Worm (Caenorhabditis elegans) whole organism, L3 larva: ENCODE results near the gene acp-1.

Experiments used
- ama-1 ChIP-seq: fragments of 150-350 bp; optimal IDR thresholded peaks from 2 replicates; lab custom pipeline; 2018
- ceh-82 ChIP-seq: fragments of 150-350 bp; optimal IDR thresholded peaks from 2 replicates; lab custom pipeline; 2014; ENCODE audit warnings: missing biosample characterization, missing genetic modification characterization
- fos-1 ChIP-seq: fragments of 150-350 bp; optimal IDR thresholded peaks from 2 replicates; lab custom pipeline; 2014; ENCODE audit warnings: missing biosample characterization, missing genetic modification characterization
- lin-15B ChIP-seq: fragments of 150-350 bp; optimal IDR thresholded peaks from 2 replicates; lab custom pipeline; 2014; ENCODE audit warnings: missing biosample characterization, missing genetic modification characterization
- lin-39 ChIP-seq: fragments of 150-350 bp; optimal IDR thresholded peaks from 2 replicates; lab custom pipeline; 2018; ENCODE audit warnings: missing biosample characterization, missing genetic modification reagents, missing genetic modification characterization
- lsy-12 ChIP-seq: sonication (generic microtip); optimal IDR thresholded peaks from 2 replicates; lab custom pipeline; 2016; ENCODE audit warnings: mild to moderate bottlenecking, missing genetic modification characterization, missing compliant biosample characterization
- nhr-23 ChIP-seq: fragments of 150-350 bp; optimal IDR thresholded peaks from 2 replicates; lab custom pipeline; 2014; ENCODE audit warnings: missing biosample characterization, missing genetic modification reagents, missing genetic modification characterization
- nhr-28 ChIP-seq: fragments of 150-350 bp; optimal IDR thresholded peaks from 2 replicates; lab custom pipeline; 2014; ENCODE audit warnings: missing biosample characterization, missing genetic modification characterization
- snpc-4 ChIP-seq: fragments of 150-350 bp; optimal IDR thresholded peaks from 2 replicates; lab custom pipeline; 2014; ENCODE audit warnings: missing biosample characterization, missing genetic modification characterization
- unc-39 ChIP-seq: sonication (generic microtip); optimal IDR thresholded peaks from 4 replicates; lab custom pipeline; 2017; ENCODE audit warnings: missing biosample characterization, missing genetic modification characterization

- TF ChIP-seq lin-15B (tag; lab: Kevin White, UChicago) (no peak), fos-1 (tag; lab: Kevin White, UChicago) (no peak), lsy-12 (tag; lab: Kevin White, UChicago) (no peak), lin-39 (tag; lab: Kevin White, UChicago) (no peak), nhr-28 (tag; lab: Kevin White, UChicago) (no peak), unc-39 (tag; lab: Kevin White, UChicago) (no peak), ceh-82 (tag; lab: Kevin White, UChicago) (no peak), ama-1 (lab: Kevin White, UChicago) (no peak), nhr-23 (tag; lab: Kevin White, UChicago) (no peak), snpc-4 (tag; lab: Kevin White, UChicago) (no peak)
Measured at ce11 chrX:3393562-3393961, 8.3 kb upstream of the acp-1 start, which contains the start of gene slcf-2.
